Worm (Caenorhabditis elegans): ENCODE results near the gene fkb-1.
A peak's percentile ranks its signal among the peaks of the same experiment; 100 is the strongest.

Gene fkb-1

DNA sequence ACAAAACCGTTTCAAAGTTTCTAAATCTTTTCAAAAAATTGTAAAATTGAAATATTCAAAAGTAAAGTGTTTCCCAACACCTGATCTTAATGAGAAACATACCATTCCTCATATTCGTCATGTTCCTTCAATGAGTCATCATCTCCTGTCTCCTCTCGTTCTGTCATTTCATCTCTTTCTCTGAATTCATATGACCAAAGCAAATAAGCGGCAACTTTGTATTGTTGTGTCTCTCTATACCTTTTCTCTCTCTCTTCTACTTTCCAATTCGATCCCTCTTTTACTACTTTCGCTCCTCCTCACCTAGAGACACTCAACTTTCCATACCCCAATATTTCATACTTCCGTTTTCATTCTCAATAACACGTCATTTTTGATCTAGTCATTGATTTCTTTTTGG, 28.1 kb upstream of the fkb-1 start:
- TF ChIP-seq ama-1 (optimal IDR thresholded peaks at IDR 0.05) (no peak), aly-1 (tag; optimal IDR thresholded peaks at IDR 0.05) (no peak), flt-1 (GFP tag; IDR thresholded peaks at IDR 0.05) (no peak), hnd-1 (tag; optimal IDR thresholded peaks at IDR 0.05) (no peak), hmg-4 (GFP tag; optimal IDR thresholded peaks at IDR 0.05) (no peak), ceh-13 (GFP tag; optimal IDR thresholded peaks at IDR 0.05) (no peak), F13C5.2 (tag; optimal IDR thresholded peaks at IDR 0.05) (no peak), tbx-37 (GFP tag; conservative IDR thresholded peaks at IDR 0.05) (no peak), sea-1 (GFP tag; conservative IDR thresholded peaks at IDR 0.05) (no peak), ceh-36 (tag; optimal IDR thresholded peaks at IDR 0.05) (no peak)

DNA sequence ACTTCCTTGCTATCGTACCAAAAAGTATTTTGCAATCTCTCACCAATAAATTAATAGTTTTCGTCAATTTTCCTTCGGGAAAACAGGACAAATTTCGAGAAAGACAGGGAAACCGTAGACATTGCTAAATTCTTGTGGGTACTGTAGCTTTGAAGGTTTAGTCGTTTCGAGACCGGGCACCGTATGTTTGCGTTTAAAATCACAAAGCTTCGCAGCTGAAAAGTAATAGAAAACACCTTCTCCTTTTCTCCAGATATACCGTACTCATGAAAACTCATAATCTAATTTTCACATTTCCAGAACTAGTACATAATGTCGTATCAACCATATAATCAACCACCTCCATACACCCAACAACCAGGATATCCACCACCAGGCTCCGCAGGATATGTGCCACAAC, 27.4 kb upstream of the fkb-1 start, which contains the start of gene F13H10.6:
TSS of gene F13H10.6 (plus strand) at position 301 of the 400 bp plus-strand sequence.
- no peak for TF ChIP-seq hmg-4 (GFP tag; optimal IDR thresholded peaks at IDR 0.05)
- no peak for TF ChIP-seq ceh-36 (tag; optimal IDR thresholded peaks at IDR 0.05)
- no peak for TF ChIP-seq ceh-13 (GFP tag; optimal IDR thresholded peaks at IDR 0.05)
- no peak for TF ChIP-seq F13C5.2 (tag; optimal IDR thresholded peaks at IDR 0.05)
- TF ChIP-seq B0310.2 (tag; optimal IDR thresholded peaks at IDR 0.05): no peak
- no peak for TF ChIP-seq hnd-1 (tag; optimal IDR thresholded peaks at IDR 0.05)
- TF ChIP-seq ama-1 (optimal IDR thresholded peaks at IDR 0.05): no peak
- no peak for TF ChIP-seq aly-1 (tag; optimal IDR thresholded peaks at IDR 0.05)
- no peak for TF ChIP-seq tra-4 (tag; optimal IDR thresholded peaks at IDR 0.05)
- no peak for TF ChIP-seq tbx-37 (GFP tag; conservative IDR thresholded peaks at IDR 0.05)
- TF ChIP-seq hmbx-1 (tag; optimal IDR thresholded peaks at IDR 0.05): no peak
- TF ChIP-seq scrt-1 (GFP tag; IDR thresholded peaks at IDR 0.05): no peak
- no peak for TF ChIP-seq ets-7 (tag; optimal IDR thresholded peaks at IDR 0.05)
- TF ChIP-seq pes-1 (GFP tag; IDR thresholded peaks at IDR 0.05): no peak
- no peak for TF ChIP-seq tbx-11 (GFP tag; IDR thresholded peaks at IDR 0.05)
- no peak for TF ChIP-seq sea-1 (GFP tag; conservative IDR thresholded peaks at IDR 0.05)
- no peak for TF ChIP-seq flt-1 (GFP tag; IDR thresholded peaks at IDR 0.05)

DNA sequence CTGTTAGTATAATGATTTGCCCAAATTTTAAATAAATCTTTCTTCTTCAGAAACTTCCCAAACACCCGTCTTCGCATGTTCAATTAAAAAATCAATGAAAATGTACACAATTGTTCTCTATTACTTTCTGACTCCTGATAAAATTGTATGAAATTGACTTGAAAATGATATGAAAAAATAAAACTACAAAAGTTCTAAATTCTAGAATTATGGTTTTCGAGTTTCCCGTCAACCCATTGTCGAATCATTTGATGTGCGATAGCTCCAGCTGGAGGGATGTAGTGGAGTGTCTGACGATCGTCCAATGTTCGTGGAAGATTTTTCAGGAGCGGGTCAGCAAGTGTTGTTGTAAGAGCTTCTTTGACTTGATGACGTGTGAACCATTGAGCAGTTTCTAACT, 26.5 kb upstream of the fkb-1 start:
- TF ChIP-seq B0310.2 (tag; optimal IDR thresholded peaks at IDR 0.05): no peak

DNA sequence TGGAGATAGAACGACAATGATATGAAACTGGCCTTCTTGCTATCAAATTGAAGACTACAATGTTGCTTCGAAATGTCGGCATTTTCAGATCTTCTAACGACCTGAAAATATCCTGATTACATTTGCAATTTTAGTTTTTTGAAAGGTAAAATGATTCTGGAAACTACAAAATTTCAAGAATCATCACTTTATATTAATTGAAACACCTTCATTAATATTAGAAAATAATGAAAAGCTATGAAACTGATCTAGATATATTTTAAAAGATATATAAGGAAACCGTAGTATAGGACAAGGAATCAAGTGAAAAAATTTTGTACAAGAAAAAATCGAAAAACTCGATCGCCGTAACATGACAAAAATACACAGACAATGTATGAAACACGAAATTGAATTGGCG, 24.5 kb upstream of the fkb-1 start, which contains the start of gene ndx-9:
TSS of gene ndx-9 (minus strand) at position 101 of the 400 bp plus-strand sequence.
- no peak for TF ChIP-seq aly-1 (tag; optimal IDR thresholded peaks at IDR 0.05)
- no peak for TF ChIP-seq pes-1 (GFP tag; IDR thresholded peaks at IDR 0.05)
- no peak for TF ChIP-seq tbx-11 (GFP tag; IDR thresholded peaks at IDR 0.05)
- TF ChIP-seq tra-4 (tag; optimal IDR thresholded peaks at IDR 0.05): no peak
- TF ChIP-seq scrt-1 (GFP tag; IDR thresholded peaks at IDR 0.05): no peak
- no peak for TF ChIP-seq F13C5.2 (tag; optimal IDR thresholded peaks at IDR 0.05)
- TF ChIP-seq tbx-37 (GFP tag; conservative IDR thresholded peaks at IDR 0.05): no peak
- no peak for TF ChIP-seq ceh-13 (GFP tag; optimal IDR thresholded peaks at IDR 0.05)
- TF ChIP-seq ceh-36 (tag; optimal IDR thresholded peaks at IDR 0.05): no peak
- TF ChIP-seq hmg-4 (GFP tag; optimal IDR thresholded peaks at IDR 0.05): no peak
- TF ChIP-seq sea-1 (GFP tag; conservative IDR thresholded peaks at IDR 0.05): no peak
- TF ChIP-seq ama-1 (optimal IDR thresholded peaks at IDR 0.05): no peak
- TF ChIP-seq flt-1 (GFP tag; IDR thresholded peaks at IDR 0.05): no peak

DNA sequence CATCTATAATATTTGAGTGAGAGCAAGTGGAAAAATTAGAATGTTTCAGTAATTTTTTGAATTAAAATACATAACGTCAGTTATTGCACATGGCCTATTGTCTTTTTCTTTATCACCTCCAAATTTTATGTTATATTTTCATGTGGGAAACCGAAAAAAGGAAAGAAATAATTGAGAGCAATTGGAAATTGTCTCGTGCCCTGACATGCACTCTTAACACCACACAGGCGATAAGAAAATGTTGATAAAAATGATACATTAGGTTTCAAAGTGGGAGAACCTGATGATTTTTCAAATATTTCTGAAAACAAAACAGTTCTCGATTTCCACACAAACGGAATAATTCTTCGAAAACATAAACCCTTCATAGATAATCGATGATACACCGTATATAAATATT, 20.5 kb upstream of the fkb-1 start, which contains the start of gene F13H10.3:
TSS of gene F13H10.3 (minus strand) at position 73 of the 400 bp plus-strand sequence.
- TF ChIP-seq hnd-1 (tag; optimal IDR thresholded peaks at IDR 0.05): no peak
- TF ChIP-seq tra-4 (tag; optimal IDR thresholded peaks at IDR 0.05): no peak
- TF ChIP-seq ama-1 (optimal IDR thresholded peaks at IDR 0.05): no peak
- TF ChIP-seq B0310.2 (tag; optimal IDR thresholded peaks at IDR 0.05): no peak
- no peak for TF ChIP-seq sea-1 (GFP tag; conservative IDR thresholded peaks at IDR 0.05)

DNA sequence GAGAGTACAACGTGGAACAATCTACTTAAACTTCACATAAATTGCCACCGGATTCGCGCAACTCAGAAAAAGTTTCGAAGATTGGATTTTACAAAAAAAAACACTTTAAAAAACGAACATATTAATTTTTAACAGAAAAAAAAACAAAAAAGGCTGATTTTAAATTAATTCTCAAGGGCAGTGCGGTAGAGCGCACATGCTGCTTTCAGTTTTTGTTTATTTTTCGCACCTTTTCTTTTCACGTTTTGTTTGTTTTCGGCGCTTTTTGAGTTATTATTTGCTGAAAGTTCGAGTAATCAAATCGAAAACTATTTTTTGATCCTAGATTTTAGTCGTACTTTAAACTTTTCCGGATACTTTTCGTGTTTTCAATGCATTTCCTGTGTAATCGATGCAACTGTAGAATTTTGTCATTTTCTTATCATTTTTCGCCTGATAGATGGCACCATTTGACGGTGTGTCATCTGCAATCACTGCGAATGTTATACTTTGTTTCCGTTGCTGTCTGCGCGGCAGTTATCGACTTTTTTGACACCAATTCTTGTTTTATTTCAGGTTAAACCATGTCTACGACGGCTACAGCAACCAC, 16.3 kb upstream of the fkb-1 start, which contains the start of gene F13H10.8:
TSS of gene F13H10.8 (plus strand) at position 556 of the 589 bp plus-strand sequence.
- TF ChIP-seq hmbx-1 (tag; optimal IDR thresholded peaks at IDR 0.05) (no peak), aly-1 (tag; optimal IDR thresholded peaks at IDR 0.05) (no peak), pes-1 (GFP tag; IDR thresholded peaks at IDR 0.05) (no peak), F13C5.2 (tag; optimal IDR thresholded peaks at IDR 0.05) (peak; percentile 12), tbx-11 (GFP tag; IDR thresholded peaks at IDR 0.05) (no peak)

DNA sequence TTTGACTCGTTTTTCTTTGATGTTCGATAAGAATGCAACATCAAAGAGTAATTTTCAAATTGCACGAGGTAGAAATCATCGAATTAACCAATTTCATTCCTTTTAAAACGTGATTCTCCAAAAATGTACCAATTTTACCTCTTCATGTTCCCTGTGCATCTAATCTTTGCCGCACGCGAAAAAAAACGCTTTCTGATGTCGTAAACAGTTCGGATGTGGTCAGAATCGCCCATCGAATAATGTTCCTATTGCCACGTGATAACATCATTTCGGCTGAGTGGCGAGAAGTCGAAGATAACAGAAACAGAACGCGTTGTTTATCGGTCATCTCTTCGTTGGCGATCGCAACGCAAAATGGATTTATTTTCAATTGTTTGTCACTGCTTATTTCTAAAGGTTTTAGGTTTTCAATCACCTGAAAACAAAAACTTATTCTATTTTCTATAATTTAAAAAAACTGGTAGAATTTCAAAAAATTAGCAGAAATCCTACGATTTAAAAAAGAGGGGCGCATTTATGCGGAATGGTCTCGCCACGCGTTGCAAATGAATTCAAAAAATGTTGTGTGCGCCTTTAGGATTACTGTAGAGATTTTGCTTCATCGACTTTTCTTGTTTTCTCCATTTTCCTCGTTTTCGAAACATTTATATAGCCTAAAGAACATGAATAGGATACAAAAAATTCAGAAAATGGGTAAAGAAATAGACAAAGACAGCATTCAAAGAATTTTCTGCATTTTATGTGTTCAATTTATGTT, 14.7 kb upstream of the fkb-1 start, which contains the start of gene mogs-1:
TSS of gene mogs-1 (minus strand) at position 417 of the 757 bp plus-strand sequence.
- TF ChIP-seq ceh-13 (GFP tag; optimal IDR thresholded peaks at IDR 0.05) (no peak), hnd-1 (tag; optimal IDR thresholded peaks at IDR 0.05) (no peak), ets-7 (tag; optimal IDR thresholded peaks at IDR 0.05) (no peak), B0310.2 (tag; optimal IDR thresholded peaks at IDR 0.05) (no peak), hmg-4 (GFP tag; optimal IDR thresholded peaks at IDR 0.05) (no peak)

DNA sequence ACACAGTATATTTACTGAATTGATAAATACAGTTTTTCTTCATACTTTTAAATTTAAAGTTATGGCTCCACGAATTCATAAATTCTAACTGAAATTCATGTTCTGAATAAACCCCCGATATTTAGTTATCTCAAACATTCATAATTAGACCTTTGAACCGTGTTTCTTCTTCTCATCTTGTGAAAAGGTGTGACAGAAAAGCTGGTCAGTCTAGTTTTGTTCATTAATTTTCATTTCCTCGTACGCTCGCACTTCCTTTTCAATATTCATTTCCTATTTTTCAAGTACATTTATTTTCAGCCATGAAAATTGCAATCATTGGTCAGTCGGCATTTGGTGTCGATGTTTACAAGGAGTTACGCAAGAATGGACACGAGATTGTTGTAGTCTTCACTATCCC, 14.1 kb upstream of the fkb-1 start, which contains the start of gene alh-3:
TSS of gene alh-3 (plus strand) at position 301 of the 400 bp plus-strand sequence.
- TF ChIP-seq B0310.2 (tag; optimal IDR thresholded peaks at IDR 0.05) (no peak), flt-1 (GFP tag; IDR thresholded peaks at IDR 0.05) (no peak), tbx-37 (GFP tag; conservative IDR thresholded peaks at IDR 0.05) (no peak), ets-7 (tag; optimal IDR thresholded peaks at IDR 0.05) (no peak), ama-1 (optimal IDR thresholded peaks at IDR 0.05) (no peak), scrt-1 (GFP tag; IDR thresholded peaks at IDR 0.05) (no peak), pes-1 (GFP tag; IDR thresholded peaks at IDR 0.05) (no peak)
